Worm (Caenorhabditis elegans) whole organism, L2 larva: ENCODE results near the gene mrpl-4.

Experiments
- R02D3.7 ChIP-seq: fragments of 150-350 bp; optimal IDR thresholded peaks from 2 replicates; lab custom pipeline; 2014; ENCODE audit warnings: missing biosample characterization, missing genetic modification characterization
- Y55F3AM.14 ChIP-seq: fragments of 200-800 bp; sonication (Bioruptor generic); optimal IDR thresholded peaks from 2 replicates; lab custom pipeline; 2018; ENCODE audit warnings: mild to moderate bottlenecking, missing genetic modification characterization, missing compliant biosample characterization
- alr-1 ChIP-seq: fragments of 150-350 bp; optimal IDR thresholded peaks from 2 replicates; lab custom pipeline; 2014; ENCODE audit warnings: missing biosample characterization, missing genetic modification characterization
- dmd-4 ChIP-seq: sonication (generic microtip); optimal IDR thresholded peaks from 2 replicates; lab custom pipeline; 2017; ENCODE audit warnings: missing biosample characterization, missing genetic modification characterization
- elt-3 ChIP-seq: sonication (generic microtip); optimal IDR thresholded peaks from 2 replicates; lab custom pipeline; 2017; ENCODE audit warnings: missing biosample characterization, missing genetic modification characterization
- nhr-10 ChIP-seq: sonication (generic microtip); optimal IDR thresholded peaks from 2 replicates; lab custom pipeline; 2017; ENCODE audit warnings: missing biosample characterization, missing genetic modification characterization
- nhr-129 ChIP-seq: fragments of 150-350 bp; optimal IDR thresholded peaks from 2 replicates; lab custom pipeline; 2014; ENCODE audit warnings: missing biosample characterization, missing genetic modification characterization
- nhr-23 ChIP-seq: fragments of 150-350 bp; optimal IDR thresholded peaks from 2 replicates; lab custom pipeline; 2014; ENCODE audit warnings: missing biosample characterization, missing genetic modification reagents, missing genetic modification characterization
- nhr-77 ChIP-seq: fragments of 150-350 bp; optimal IDR thresholded peaks from 2 replicates; lab custom pipeline; 2014; ENCODE audit warnings: missing biosample characterization, missing genetic modification characterization
- snpc-4 ChIP-seq: fragments of 150-350 bp; optimal IDR thresholded peaks from 2 replicates; lab custom pipeline; 2014; ENCODE audit warnings: missing biosample characterization, missing genetic modification characterization
- ztf-1 ChIP-seq: fragments of 200-800 bp; sonication (Bioruptor generic); conservative IDR thresholded peaks from 2 replicates; pipeline ENCODE4 v1.3.6; 2022; ENCODE audit warnings: missing genetic modification characterization, missing compliant biosample characterization

DNA sequence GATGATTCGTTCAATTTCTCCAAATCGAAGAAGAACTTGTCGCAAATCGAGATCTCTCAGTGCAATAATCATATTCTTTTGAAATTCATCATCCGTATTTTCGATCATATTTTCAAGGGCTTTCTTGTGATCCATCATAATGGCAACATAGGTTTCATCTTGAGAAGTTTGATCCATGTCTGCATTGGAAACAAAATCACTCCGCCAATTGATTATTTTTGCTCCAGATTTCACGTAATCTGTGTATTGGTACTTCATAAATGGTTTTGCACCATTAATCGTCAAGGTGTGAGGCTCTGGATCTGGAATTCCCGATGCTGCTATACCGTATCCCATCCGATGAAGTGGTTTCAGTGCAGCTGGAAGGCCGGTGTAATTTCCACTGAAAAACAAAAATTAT lies 49.4 kb downstream of the mrpl-4 start:
- TF ChIP-seq R02D3.7 (tag; lab: Kevin White, UChicago), result no peak
- TF ChIP-seq ztf-1 (GFP tag; lab: Robert Waterston, UW), result no peak
- no peak for TF ChIP-seq snpc-4 (tag; lab: Kevin White, UChicago)
- no peak for TF ChIP-seq dmd-4 (tag; lab: Kevin White, UChicago)
- no peak for TF ChIP-seq nhr-129
- no peak for TF ChIP-seq nhr-10 (tag; lab: Kevin White, UChicago)
- TF ChIP-seq nhr-23, result no peak
- TF ChIP-seq nhr-77 (tag; lab: Kevin White, UChicago), result no peak
- no peak for TF ChIP-seq alr-1 (tag; lab: Kevin White, UChicago)
- no peak for TF ChIP-seq elt-3 (tag; lab: Kevin White, UChicago)
- TF ChIP-seq Y55F3AM.14, result no peak
